Worm (Caenorhabditis elegans): ENCODE measurements around the gene sly-1.

ce11 chrIII:10560296-10560695 is 53.4 kb downstream of the sly-1 start, which contains the start of gene rab-30:
- TF ChIP-seq dao-5 (tag; optimal IDR thresholded peaks at IDR 0.05): no peak
- no peak for TF ChIP-seq W03F9.2 (tag; optimal IDR thresholded peaks at IDR 0.05)
- no peak for TF ChIP-seq him-1 (tag; optimal IDR thresholded peaks at IDR 0.05)
